Worm (Caenorhabditis elegans): ENCODE data around the gene gst-16.

The gst-16 gene

DNA sequence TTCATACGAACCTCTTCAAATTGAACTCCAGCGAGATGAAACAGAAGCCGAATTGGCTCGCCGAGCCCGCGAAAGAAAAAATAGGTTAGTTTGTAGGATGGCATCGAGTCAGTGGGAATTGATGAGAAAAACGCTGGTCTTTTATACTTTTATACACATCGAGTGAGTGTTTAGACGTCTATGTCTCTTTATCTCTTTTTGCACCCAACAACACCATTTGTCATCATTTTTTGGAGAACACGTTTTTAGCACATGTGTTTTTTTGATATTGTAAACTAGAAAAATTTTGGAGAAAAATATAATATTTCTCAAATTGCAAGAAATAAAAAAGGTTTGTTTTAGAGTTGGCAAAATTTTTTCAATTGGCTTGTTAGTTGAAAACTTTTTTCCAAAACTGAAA is at the start of gene gst-16:
Gene gst-16 (minus strand): TSS at position 111 of the 400 bp plus-strand sequence.
- TF ChIP-seq zip-4 (GFP tag; optimal IDR thresholded peaks at IDR 0.05) (no peak), lin-35 (GFP tag; optimal IDR thresholded peaks at IDR 0.05) (no peak), lin-14 (GFP tag; optimal IDR thresholded peaks at IDR 0.05) (peak; percentile 9), lir-3 (tag; optimal IDR thresholded peaks at IDR 0.05; ENCODE audit: poor library complexity) (no peak), efl-1 (optimal IDR thresholded peaks at IDR 0.05) (no peak), efl-1 (GFP tag; optimal IDR thresholded peaks at IDR 0.05 in 1 of 2) (peak in 1 of 2 experiments; percentile 82), skn-1 (tag; optimal IDR thresholded peaks at IDR 0.05) (peak; percentile 97), Y116A8C.19 (tag; optimal IDR thresholded peaks at IDR 0.05; ENCODE audit: borderline replicate concordance) (no peak), dsc-1 (tag; optimal IDR thresholded peaks at IDR 0.05) (no peak), nhr-20 (tag; optimal IDR thresholded peaks at IDR 0.05) (peak; percentile 9)

ce11 chrII:13673605-13674193 is 49.5 kb upstream of the gst-16 start:
- TF ChIP-seq ztf-4 (tag; optimal IDR thresholded peaks at IDR 0.05) (no peak), hlh-4 (tag; optimal IDR thresholded peaks at IDR 0.05) (no peak), nhr-71 (tag; optimal IDR thresholded peaks at IDR 0.05) (peak; percentile 72), zip-4 (GFP tag; optimal IDR thresholded peaks at IDR 0.05) (no peak), unc-130 (tag; optimal IDR thresholded peaks at IDR 0.05) (peak; percentile 10), elt-2 (tag; optimal IDR thresholded peaks at IDR 0.05) (no peak), nhr-85 (tag) (peak; percentile 78), F16B12.6 (tag; optimal IDR thresholded peaks at IDR 0.05) (no peak), Y116A8C.19 (tag; optimal IDR thresholded peaks at IDR 0.05; ENCODE audit: borderline replicate concordance) (no peak), skn-1 (tag; optimal IDR thresholded peaks at IDR 0.05) (no peak), rnt-1 (tag; optimal IDR thresholded peaks at IDR 0.05) (peak; percentile 2), vab-15 (tag; optimal IDR thresholded peaks at IDR 0.05) (no peak), nhr-84 (tag; optimal IDR thresholded peaks at IDR 0.05) (no peak), blmp-1 (tag; optimal IDR thresholded peaks at IDR 0.05) (peak; percentile 83), ceh-82 (tag; optimal IDR thresholded peaks at IDR 0.05) (no peak), tbx-2 (tag; optimal IDR thresholded peaks at IDR 0.05) (no peak), lin-13 (GFP tag; optimal IDR thresholded peaks at IDR 0.05) (no peak), mab-9 (GFP tag; IDR thresholded peaks at IDR 0.05) (no peak), ceh-8 (GFP tag; optimal IDR thresholded peaks at IDR 0.05) (no peak), nhr-76 (tag; optimal IDR thresholded peaks at IDR 0.05) (no peak), unc-62 (GFP tag; optimal IDR thresholded peaks at IDR 0.05) (no peak), unc-30 (tag; optimal IDR thresholded peaks at IDR 0.05) (no peak), nhr-90 (tag; optimal IDR thresholded peaks at IDR 0.05; ENCODE audit: poor library complexity) (peak; percentile 33), unc-86 (tag; optimal IDR thresholded peaks at IDR 0.05) (no peak), pqm-1 (tag; optimal IDR thresholded peaks at IDR 0.05) (no peak), irx-1 (tag; optimal IDR thresholded peaks at IDR 0.05) (no peak), nhr-28 (tag; optimal IDR thresholded peaks at IDR 0.05) (no peak), mdl-1 (tag; optimal IDR thresholded peaks at IDR 0.05) (peak in 1 of 2 experiments; percentile 45), ces-1 (GFP tag; optimal IDR thresholded peaks at IDR 0.05) (no peak), unc-98 (GFP tag; IDR thresholded peaks at IDR 0.05) (no peak), ama-1 (optimal IDR thresholded peaks at IDR 0.05) (no peak), C16A3.4 (tag; optimal IDR thresholded peaks at IDR 0.05) (no peak), mep-1 (tag; optimal IDR thresholded peaks at IDR 0.05) (no peak), nhr-77 (tag; optimal IDR thresholded peaks at IDR 0.05) (no peak), lin-14 (GFP tag; optimal IDR thresholded peaks at IDR 0.05) (peak; percentile 46), snu-23 (GFP tag; optimal IDR thresholded peaks at IDR 0.05) (peak; percentile 42), nhr-20 (tag; optimal IDR thresholded peaks at IDR 0.05) (peak; percentile 42), lin-15B (tag; optimal IDR thresholded peaks at IDR 0.05) (no peak), elt-3 (tag; optimal IDR thresholded peaks at IDR 0.05) (peak in 2 of 6 experiments; percentile 27 to 59), nhr-19 (GFP tag; conservative IDR thresholded peaks at IDR 0.05) (0 out of 2 replicates have a peak, but pooled peaks have one; percentile 13), isw-1 (GFP tag; IDR thresholded peaks at IDR 0.05) (no peak), lin-35 (GFP tag; optimal IDR thresholded peaks at IDR 0.05) (peak in 1 of 2 experiments; percentile 26)

Data from whole organism, L1 larva.